Worm (Caenorhabditis elegans): ENCODE data around the gene srg-4.

The srg-4 gene

DNA sequence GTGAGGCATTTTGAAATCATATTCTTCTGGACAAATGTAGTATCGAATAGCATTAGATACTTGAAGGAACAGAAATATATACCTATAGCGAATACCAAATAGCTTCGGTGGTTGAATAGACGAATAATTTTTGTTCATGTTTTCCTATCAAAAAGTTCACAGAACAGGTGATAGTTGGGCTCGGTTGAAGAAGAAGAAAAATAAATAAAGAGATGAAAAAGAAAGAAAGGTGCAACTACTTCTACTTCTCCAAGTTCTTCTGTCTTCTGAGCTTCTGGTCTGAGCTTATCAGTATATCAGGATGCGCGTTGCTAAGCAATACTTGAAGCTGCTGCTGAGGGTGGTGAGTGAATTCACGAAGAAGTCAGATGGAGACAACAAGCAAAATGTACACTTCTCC lies 48.0 kb downstream of the srg-4 start, which contains the start of gene C23G10.10:
Gene C23G10.10, minus strand, starts transcription at position 101 of the 400 bp plus-strand sequence.
- TF ChIP-seq sem-2 (GFP tag; optimal IDR thresholded peaks at IDR 0.05): no peak
- TF ChIP-seq snpc-4 (tag; optimal IDR thresholded peaks at IDR 0.05): no peak
- no peak for TF ChIP-seq ceh-39 (tag; optimal IDR thresholded peaks at IDR 0.05)
- TF ChIP-seq flh-1 (GFP tag; optimal IDR thresholded peaks at IDR 0.05): no peak
- TF ChIP-seq unc-39 (tag; optimal IDR thresholded peaks at IDR 0.05): no peak
- TF ChIP-seq ceh-43 (GFP tag; optimal IDR thresholded peaks at IDR 0.05): no peak
- no peak for TF ChIP-seq lin-32 (GFP tag; optimal IDR thresholded peaks at IDR 0.05)
- no peak for TF ChIP-seq ceh-83 (GFP tag; optimal IDR thresholded peaks at IDR 0.05)
- no peak for TF ChIP-seq nhr-28 (tag; optimal IDR thresholded peaks at IDR 0.05)
- TF ChIP-seq nhr-12 (tag; optimal IDR thresholded peaks at IDR 0.05): no peak
- no peak for TF ChIP-seq ces-1 (GFP tag; optimal IDR thresholded peaks at IDR 0.05)
- TF ChIP-seq cnd-1 (tag; optimal IDR thresholded peaks at IDR 0.05): no peak
- no peak for TF ChIP-seq zip-8 (tag; optimal IDR thresholded peaks at IDR 0.05)
- TF ChIP-seq blmp-1 (tag; optimal IDR thresholded peaks at IDR 0.05): no peak
- no peak for TF ChIP-seq ztf-11 (tag; optimal IDR thresholded peaks at IDR 0.05)
- TF ChIP-seq mls-2 (tag; optimal IDR thresholded peaks at IDR 0.05): no peak
